Fruit fly (Drosophila melanogaster): ENCODE measurements around the gene CG10336.
A peak's percentile ranks its signal among the peaks of the same experiment; 100 is the strongest.

Gene CG10336

dm6 chr2L:18717365-18718011 lies 28.2 kb downstream of the CG10336 start (continued):
- TF ChIP-seq NK7.1 (GFP tag; optimal IDR thresholded peaks at IDR 0.05) (no peak), lab (GFP tag; optimal IDR thresholded peaks at IDR 0.05) (peak; percentile 54), vvl (GFP tag; IDR thresholded peaks at IDR 0.05) (peak; percentile 21; the same call in 1 of the 2 replicates), maf-S (GFP tag; optimal IDR thresholded peaks at IDR 0.05) (no peak), hkb (optimal IDR thresholded peaks at IDR 0.05) (no peak), hkb (GFP tag; IDR thresholded peaks at IDR 0.05) (0 out of 2 replicates have a peak, but pooled peaks have one; percentile 9), slou (GFP tag; optimal IDR thresholded peaks at IDR 0.05) (no peak), gfzf (GFP tag; optimal IDR thresholded peaks at IDR 0.05) (no peak), CG34376 (GFP tag; optimal IDR thresholded peaks at IDR 0.05) (no peak), pita (GFP tag; optimal IDR thresholded peaks at IDR 0.05) (no peak), seq (GFP tag; IDR thresholded peaks at IDR 0.05) (peak; percentile 41; the same call in 1 of the 2 replicates), PHDP (tag; optimal IDR thresholded peaks at IDR 0.05) (no peak), CG4282 (GFP tag; optimal IDR thresholded peaks at IDR 0.05) (no peak), CG1529 (GFP tag; optimal IDR thresholded peaks at IDR 0.05) (peak; percentile 11), CG10321 (GFP tag; IDR thresholded peaks at IDR 0.05) (0 out of 2 replicates have a peak, but pooled peaks have one; percentile 8), CG14014 (GFP tag; IDR thresholded peaks at IDR 0.05) (no peak; the same call in 1 of the 2 replicates), esg (GFP tag; conservative IDR thresholded peaks at IDR 0.05) (no peak), ranshi (GFP tag; IDR thresholded peaks at IDR 0.05) (no peak), CG6272 (GFP tag; IDR thresholded peaks at IDR 0.05) (no peak), CG18599 (GFP tag; optimal IDR thresholded peaks at IDR 0.05) (peak; percentile 22), CG17802 (tag; optimal IDR thresholded peaks at IDR 0.05) (no peak)

DNA sequence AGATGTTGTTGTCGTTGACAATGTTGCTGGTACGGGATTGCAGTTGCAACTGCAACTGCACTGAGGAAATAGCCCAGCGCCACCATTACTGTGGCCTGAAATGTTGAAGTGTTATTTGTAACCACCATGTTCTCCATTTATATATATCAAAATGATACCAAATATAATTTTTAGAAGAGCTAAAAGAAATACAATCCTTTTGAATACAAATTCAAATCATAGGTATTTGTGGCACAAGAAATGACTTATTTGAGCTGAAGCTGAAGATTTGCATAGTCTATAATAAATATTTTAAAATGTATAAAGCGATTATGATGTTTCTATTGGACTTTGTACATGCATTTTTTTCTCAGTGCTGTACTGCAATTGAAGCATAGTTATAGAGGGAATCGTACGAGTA lies 30.3 kb downstream of the CG10336 start:
- TF ChIP-seq Drgx (GFP tag; IDR thresholded peaks at IDR 0.05) (0 out of 2 replicates have a peak, but pooled peaks have one; percentile 23), bcd (GFP tag; optimal IDR thresholded peaks at IDR 0.05) (no peak), HLH54F (GFP tag; optimal IDR thresholded peaks at IDR 0.05) (no peak), CG2889 (GFP tag; IDR thresholded peaks at IDR 0.05) (no peak), nerfin-1 (tag; optimal IDR thresholded peaks at IDR 0.05) (no peak), CG10209 (GFP tag; optimal IDR thresholded peaks at IDR 0.05) (no peak)

DNA sequence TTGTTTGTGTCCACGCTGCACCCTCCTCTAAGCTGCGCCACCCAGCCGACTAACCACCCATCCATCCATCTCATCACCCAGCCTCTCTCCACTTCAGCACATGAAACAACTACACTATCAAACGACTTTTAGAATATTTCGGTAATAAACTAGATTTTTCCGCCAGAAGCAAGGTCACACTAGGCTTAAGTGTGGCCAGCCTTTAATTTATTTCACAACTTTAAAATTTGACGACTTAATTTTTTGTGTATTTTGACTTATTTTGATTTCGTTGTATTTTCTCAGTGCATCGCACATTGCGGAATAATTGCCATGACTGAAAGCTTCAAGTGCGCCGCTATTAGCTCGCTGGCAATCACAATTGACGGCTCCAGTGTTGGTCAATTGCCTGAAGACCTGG lies 35.5 kb downstream of the CG10336 start:
- TF ChIP-seq Drgx (GFP tag; IDR thresholded peaks at IDR 0.05) (peak; percentile 64), slp2 (GFP tag; optimal IDR thresholded peaks at IDR 0.05) (no peak), gfzf (GFP tag; optimal IDR thresholded peaks at IDR 0.05) (no peak), Sry-δ (GFP tag; optimal IDR thresholded peaks at IDR 0.05) (no peak), stwl (tag; optimal IDR thresholded peaks at IDR 0.05) (peak; percentile 75), az2 (GFP tag; optimal IDR thresholded peaks at IDR 0.05) (no peak), Hr51 (GFP tag; optimal IDR thresholded peaks at IDR 0.05) (no peak), dm (GFP tag; optimal IDR thresholded peaks at IDR 0.05) (no peak), Chrac-16 (GFP tag; optimal IDR thresholded peaks at IDR 0.05) (no peak)

dm6 chr2L:18727986-18728385 lies 38.7 kb downstream of the CG10336 start:
- TF ChIP-seq run (tag; optimal IDR thresholded peaks at IDR 0.05) (no peak), sens (GFP tag) (peak; percentile 62), Ets65A (GFP tag) (peak; percentile 73)
